Worm (Caenorhabditis elegans) whole organism, L3 larva: ENCODE data around the gene bath-37.

ENCODE experiments used
- ama-1 ChIP-seq: fragments of 150-350 bp; optimal IDR thresholded peaks from 2 replicates; lab custom pipeline; 2018
- fkh-10 ChIP-seq: sonication (generic microtip); optimal IDR thresholded peaks from 2 replicates; lab custom pipeline; 2017; ENCODE audit warnings: missing biosample characterization, missing genetic modification reagents, missing genetic modification characterization
- fkh-2 ChIP-seq: fragments of 150-350 bp; optimal IDR thresholded peaks from 2 replicates; lab custom pipeline; 2014; ENCODE audit warnings: missing biosample characterization, missing genetic modification reagents, missing genetic modification characterization
- hmg-11 ChIP-seq: sonication (generic microtip); optimal IDR thresholded peaks from 2 replicates; lab custom pipeline; 2016; ENCODE audit warnings: missing genetic modification characterization, missing compliant biosample characterization
- nfya-1 ChIP-seq: sonication (generic microtip); optimal IDR thresholded peaks from 2 replicates; lab custom pipeline; 2017; ENCODE audit warnings: missing genetic modification characterization, mild to moderate bottlenecking, missing compliant biosample characterization, antibody characterized with exemption, moderate library complexity; ENCODE audit not compliant: insufficient read depth
- nhr-11 ChIP-seq: fragments of 150-350 bp; optimal IDR thresholded peaks from 2 replicates; lab custom pipeline; 2014; ENCODE audit warnings: missing biosample characterization, missing genetic modification characterization
- pha-4 ChIP-seq: fragments of 150-350 bp; optimal IDR thresholded peaks from 2 replicates; lab custom pipeline; 2014; ENCODE audit warnings: missing biosample characterization, missing genetic modification reagents, missing genetic modification characterization
- unc-62 ChIP-seq: fragments of 150-350 bp; sonication (generic microtip); optimal IDR thresholded peaks from 4 replicates; lab custom pipeline; 2014; ENCODE audit warnings: missing biosample characterization, missing genetic modification reagents, missing genetic modification characterization

- no peak for TF ChIP-seq unc-62 (GFP tag; lab: Kevin White, UChicago)
- peak; percentile 68 for TF ChIP-seq nfya-1
- peak; percentile 71 for TF ChIP-seq ama-1 (lab: Kevin White, UChicago)
- peak; percentile 82 for TF ChIP-seq pha-4 (tag; lab: Kevin White, UChicago)
- TF ChIP-seq nhr-11 (tag; lab: Kevin White, UChicago), result no peak
- no peak for TF ChIP-seq fkh-10 (GFP tag; lab: Kevin White, UChicago)
- no peak for TF ChIP-seq fkh-2 (tag; lab: Kevin White, UChicago)
- peak; percentile 85 for TF ChIP-seq hmg-11 (tag; lab: Kevin White, UChicago)
Observed at ce11 chrIV:12086498-12086897, 17.8 kb downstream of the bath-37 start.
